Worm (Caenorhabditis elegans) whole organism, L3 larva: ENCODE measurements around the gene wht-2.

Experiments used
- aly-2 ChIP-seq: fragments of 150-350 bp; optimal IDR thresholded peaks from 2 replicates; lab custom pipeline; 2014; ENCODE audit warnings: missing biosample characterization, missing genetic modification characterization
- ama-1 ChIP-seq: fragments of 150-350 bp; optimal IDR thresholded peaks from 2 replicates; lab custom pipeline; 2018
- daf-12 ChIP-seq: fragments of 150-350 bp; optimal IDR thresholded peaks from 2 replicates; lab custom pipeline; 2014; ENCODE audit warnings: missing biosample characterization, missing genetic modification reagents, missing genetic modification characterization
- egl-27 ChIP-seq: sonication (generic microtip); optimal IDR thresholded peaks from 4 replicates; lab custom pipeline; 2017; ENCODE audit warnings: missing biosample characterization, missing genetic modification reagents, missing genetic modification characterization
- elt-2 ChIP-seq: sonication (generic microtip); optimal IDR thresholded peaks from 2 replicates; lab custom pipeline; 2016; ENCODE audit warnings: missing genetic modification reagents, mild to moderate bottlenecking, missing genetic modification characterization, missing compliant biosample characterization
- elt-3 ChIP-seq, 3 experiments: fragments of 150-350 bp in 1 of 3; sonication (generic microtip) in 2 of 3; optimal IDR thresholded peaks; 2 replicates in 2 of 3; 4 replicates in 1 of 3; lab custom pipeline; 2014 to 2017; ENCODE audit warnings: missing biosample characterization in 3 of 3, missing genetic modification characterization in 3 of 3
- eor-1 ChIP-seq, 2 experiments: fragments of 150-350 bp; optimal IDR thresholded peaks; 2 replicates each; lab custom pipeline; 2014 to 2018; ENCODE audit warnings: missing biosample characterization in 2 of 2, missing genetic modification characterization in 2 of 2
- fkh-10 ChIP-seq: sonication (generic microtip); optimal IDR thresholded peaks from 2 replicates; lab custom pipeline; 2017; ENCODE audit warnings: missing biosample characterization, missing genetic modification reagents, missing genetic modification characterization
- fkh-2 ChIP-seq: fragments of 150-350 bp; optimal IDR thresholded peaks from 2 replicates; lab custom pipeline; 2014; ENCODE audit warnings: missing biosample characterization, missing genetic modification reagents, missing genetic modification characterization
- hmg-11 ChIP-seq: sonication (generic microtip); optimal IDR thresholded peaks from 2 replicates; lab custom pipeline; 2016; ENCODE audit warnings: missing genetic modification characterization, missing compliant biosample characterization
- jun-1 ChIP-seq: fragments of 150-350 bp; optimal IDR thresholded peaks from 2 replicates; lab custom pipeline; 2014; ENCODE audit warnings: missing biosample characterization, missing genetic modification reagents, missing genetic modification characterization
- lin-15B ChIP-seq: fragments of 150-350 bp; optimal IDR thresholded peaks from 2 replicates; lab custom pipeline; 2014; ENCODE audit warnings: missing biosample characterization, missing genetic modification characterization
- lin-39 ChIP-seq: fragments of 150-350 bp; optimal IDR thresholded peaks from 2 replicates; lab custom pipeline; 2018; ENCODE audit warnings: missing biosample characterization, missing genetic modification reagents, missing genetic modification characterization
- lsy-12 ChIP-seq: sonication (generic microtip); optimal IDR thresholded peaks from 2 replicates; lab custom pipeline; 2016; ENCODE audit warnings: mild to moderate bottlenecking, missing genetic modification characterization, missing compliant biosample characterization
- mdl-1 ChIP-seq: fragments of 150-350 bp; optimal IDR thresholded peaks from 2 replicates; lab custom pipeline; 2014; ENCODE audit warnings: missing biosample characterization, missing genetic modification characterization
- nfya-1 ChIP-seq: sonication (generic microtip); optimal IDR thresholded peaks from 2 replicates; lab custom pipeline; 2017; ENCODE audit warnings: missing genetic modification characterization, mild to moderate bottlenecking, missing compliant biosample characterization, antibody characterized with exemption, moderate library complexity; ENCODE audit not compliant: insufficient read depth
- nhr-12 ChIP-seq: fragments of 150-350 bp; optimal IDR thresholded peaks from 2 replicates; lab custom pipeline; 2014; ENCODE audit warnings: missing biosample characterization, missing genetic modification characterization
- nhr-23 ChIP-seq: fragments of 150-350 bp; optimal IDR thresholded peaks from 2 replicates; lab custom pipeline; 2014; ENCODE audit warnings: missing biosample characterization, missing genetic modification reagents, missing genetic modification characterization
- nhr-25 ChIP-seq: sonication (generic microtip); optimal IDR thresholded peaks from 2 replicates; lab custom pipeline; 2017; ENCODE audit warnings: missing biosample characterization, missing genetic modification characterization
- nhr-43 ChIP-seq: sonication (generic microtip); optimal IDR thresholded peaks from 2 replicates; lab custom pipeline; 2016; ENCODE audit warnings: mild to moderate bottlenecking, missing genetic modification characterization, missing compliant biosample characterization; ENCODE audit not compliant: poor library complexity, severe bottlenecking
- nhr-67 ChIP-seq: fragments of 150-350 bp; optimal IDR thresholded peaks from 2 replicates; lab custom pipeline; 2014; ENCODE audit warnings: missing biosample characterization, missing genetic modification characterization
- nhr-77 ChIP-seq: fragments of 150-350 bp; optimal IDR thresholded peaks from 2 replicates; lab custom pipeline; 2014; ENCODE audit warnings: missing biosample characterization, missing genetic modification characterization
- pha-4 ChIP-seq: fragments of 150-350 bp; optimal IDR thresholded peaks from 2 replicates; lab custom pipeline; 2014; ENCODE audit warnings: missing biosample characterization, missing genetic modification reagents, missing genetic modification characterization
- pqm-1 ChIP-seq: fragments of 150-350 bp; optimal IDR thresholded peaks from 2 replicates; lab custom pipeline; 2017; ENCODE audit warnings: missing biosample characterization, missing genetic modification characterization, inconsistent platforms
- skn-1 ChIP-seq: fragments of 150-350 bp; optimal IDR thresholded peaks from 2 replicates; lab custom pipeline; 2014; ENCODE audit warnings: missing biosample characterization, missing genetic modification characterization
- snpc-4 ChIP-seq: fragments of 150-350 bp; optimal IDR thresholded peaks from 2 replicates; lab custom pipeline; 2014; ENCODE audit warnings: missing biosample characterization, missing genetic modification characterization
- tbx-2 ChIP-seq: sonication (generic microtip); optimal IDR thresholded peaks from 2 replicates; lab custom pipeline; 2016; ENCODE audit warnings: mild to moderate bottlenecking, missing genetic modification characterization, missing compliant biosample characterization
- unc-62 ChIP-seq: fragments of 150-350 bp; sonication (generic microtip); optimal IDR thresholded peaks from 4 replicates; lab custom pipeline; 2014; ENCODE audit warnings: missing biosample characterization, missing genetic modification reagents, missing genetic modification characterization

Gene wht-2

ce11 chrIV:11479095-11479494 is 8.9 kb downstream of the wht-2 start, which contains the start of gene catp-8:
TSS of gene catp-8 (minus strand) at chrIV:11479251.
- TF ChIP-seq ama-1 (lab: Kevin White, UChicago) (peak; percentile 73), unc-62 (GFP tag; lab: Kevin White, UChicago) (no peak)
- TF ChIP-seq, all 47 proteins: peak for 1

DNA sequence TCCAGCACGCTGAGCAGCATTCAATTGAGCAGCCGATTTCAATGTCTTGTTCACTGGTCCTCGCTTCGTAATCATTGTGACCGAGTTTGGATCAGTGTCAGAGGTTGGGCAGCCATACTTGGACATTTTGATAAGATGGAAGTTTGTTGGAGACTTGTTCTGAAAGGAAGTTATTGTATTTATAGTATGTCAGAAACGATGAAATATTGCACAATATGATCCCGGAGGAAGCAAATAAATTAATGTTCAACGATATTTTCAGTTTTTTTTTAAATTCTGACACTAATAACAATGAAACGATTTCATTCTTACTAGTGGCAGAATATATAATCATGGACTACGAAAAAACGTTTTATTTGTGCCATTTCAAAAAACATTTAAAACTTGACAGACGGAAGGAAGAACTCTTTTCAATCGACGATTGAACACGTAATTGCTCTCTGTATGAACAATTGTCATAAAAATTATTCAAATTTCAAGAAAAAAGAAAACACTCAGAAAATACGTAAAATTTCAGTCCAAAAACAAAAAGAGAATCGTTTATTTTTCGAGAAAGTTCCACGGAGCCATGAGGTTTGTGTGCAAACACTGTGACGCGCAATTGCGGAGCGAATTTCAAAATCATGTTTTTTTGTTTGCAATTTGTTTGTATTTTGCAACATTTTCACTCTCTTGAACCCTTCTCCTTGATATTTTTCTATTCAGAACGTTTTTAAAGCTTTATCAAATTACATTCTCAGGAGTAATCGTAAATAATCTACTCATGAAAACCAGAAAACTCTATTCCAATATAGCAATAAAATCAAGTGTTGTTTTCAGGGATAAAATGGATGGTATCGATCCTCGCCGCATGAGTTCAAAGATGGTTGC is 10.0 kb downstream of the wht-2 start, which contains the start of the genes mbf-1 and nse-4:
mbf-1 (minus strand) TSS at position 343 of the 870 bp plus-strand sequence.
nse-4 (plus strand) TSS at position 820 of the 870 bp plus-strand sequence.
- TF ChIP-seq lsy-12 (peak; percentile 31), ama-1 (lab: Kevin White, UChicago) (peak; percentile 53), unc-62 (GFP tag; lab: Kevin White, UChicago) (no peak), nhr-43 (tag; lab: Kevin White, UChicago) (no peak), hmg-11 (tag; lab: Kevin White, UChicago) (peak; percentile 46), egl-27 (no peak), jun-1 (tag; lab: Kevin White, UChicago) (peak; percentile 53), nfya-1 (tag; lab: Kevin White, UChicago) (peak; percentile 79), tbx-2 (tag; lab: Kevin White, UChicago) (no peak), nhr-25 (peak; percentile 45), aly-2 (tag; lab: Kevin White, UChicago) (no peak), elt-2 (peak; percentile 38), skn-1 (peak; percentile 71), snpc-4 (tag; lab: Kevin White, UChicago) (peak; percentile 28), nhr-23 (tag; lab: Kevin White, UChicago) (peak; percentile 52), eor-1 (tag; optimal IDR thresholded peaks at IDR 0.05; lab: Kevin White, UChicago) (peak in 1 of 2 experiments; percentile 62), lin-39 (tag; lab: Kevin White, UChicago) (no peak), fkh-10 (GFP tag; lab: Kevin White, UChicago) (peak; percentile 45), pha-4 (tag; lab: Kevin White, UChicago) (peak; percentile 60), lin-15B (tag; lab: Kevin White, UChicago) (peak; percentile 49)

- TF ChIP-seq mdl-1 (no peak), hmg-11 (tag; lab: Kevin White, UChicago) (peak; percentile 5)
These were observed 16.6 kb downstream of the wht-2 start for ce11 chrIV:11486859-11487258.

DNA sequence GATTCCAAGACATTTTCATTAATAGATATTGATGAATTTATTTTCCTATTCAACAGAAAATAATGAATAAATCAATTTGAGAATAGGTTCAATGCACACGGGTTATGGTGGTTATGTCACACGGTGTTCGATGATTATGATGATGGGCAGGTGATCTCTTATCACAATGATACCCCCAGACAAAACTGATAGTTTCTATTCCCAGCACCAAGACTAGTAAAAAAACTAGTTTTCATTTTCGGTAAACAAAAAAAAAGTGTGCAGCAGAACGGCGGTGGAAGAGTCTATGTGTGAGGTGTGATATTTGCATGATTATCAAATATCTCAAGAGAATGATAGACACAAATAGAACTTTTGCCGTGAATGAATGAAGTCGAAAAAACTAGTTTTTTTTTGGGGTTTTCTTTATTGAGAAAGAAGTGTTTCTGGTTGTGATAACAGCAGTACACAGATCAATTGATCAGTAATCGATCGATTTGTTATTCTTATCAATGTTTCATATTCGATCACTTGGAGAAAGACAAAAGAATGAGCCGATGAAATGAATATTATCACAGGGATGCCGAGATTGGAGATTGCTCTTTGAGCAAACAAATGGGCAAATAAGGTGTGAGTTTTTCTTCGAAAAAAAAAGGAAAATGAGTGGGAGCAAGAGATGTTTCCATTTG is 17.8 kb downstream of the wht-2 start:
- TF ChIP-seq nhr-67 (tag; lab: Kevin White, UChicago): no peak
- TF ChIP-seq nhr-43 (tag; lab: Kevin White, UChicago): peak; percentile 19
- no peak for TF ChIP-seq fkh-2 (tag; lab: Kevin White, UChicago)
- TF ChIP-seq daf-12 (tag; lab: Kevin White, UChicago): no peak
- TF ChIP-seq elt-2: peak; percentile 67
- TF ChIP-seq elt-3 (tag; optimal IDR thresholded peaks at IDR 0.05; lab: Kevin White, UChicago): peak in 1 of 3 experiments; percentile 82
- TF ChIP-seq pqm-1 (tag; lab: Kevin White, UChicago): peak; percentile 55
- no peak for TF ChIP-seq nhr-12
- TF ChIP-seq tbx-2 (tag; lab: Kevin White, UChicago): no peak
- TF ChIP-seq nhr-23 (tag; lab: Kevin White, UChicago): no peak

- TF ChIP-seq jun-1 (tag; lab: Kevin White, UChicago) (peak; percentile 46), hmg-11 (tag; lab: Kevin White, UChicago) (no peak), pqm-1 (tag; lab: Kevin White, UChicago) (peak; percentile 57), nhr-43 (tag; lab: Kevin White, UChicago) (no peak), pha-4 (tag; lab: Kevin White, UChicago) (peak; percentile 44), skn-1 (no peak), tbx-2 (tag; lab: Kevin White, UChicago) (no peak), nhr-77 (tag; lab: Kevin White, UChicago) (no peak), elt-2 (peak; percentile 86)
- TF ChIP-seq, all 47 proteins: peak for 4
These were observed 18.8 kb downstream of the wht-2 start for ce11 chrIV:11489077-11489476.
